Fruit fly (Drosophila melanogaster) Kc167 (cell line): ENCODE data around the gene Ino80.

Experiments used
- Myc ChIP-seq: fragments of >200 bp; optimal IDR thresholded peaks from 2 replicates; lab custom pipeline; 2017; ENCODE audit warnings: missing external identifiers
- Sin3A ChIP-seq: fragments of >200 bp; optimal IDR thresholded peaks from 2 replicates; lab custom pipeline; 2018; ENCODE audit warnings: missing external identifiers
- h ChIP-seq: fragments of >200 bp; optimal IDR thresholded peaks from 3 replicates; lab custom pipeline; 2018; ENCODE audit warnings: missing external identifiers
- insv ChIP-seq: fragments of >200 bp; optimal IDR thresholded peaks from 3 replicates; lab custom pipeline; 2018; ENCODE audit warnings: missing external identifiers
- psq ChIP-seq: fragments of >200 bp; optimal IDR thresholded peaks from 2 replicates; lab custom pipeline; 2017; ENCODE audit warnings: missing external identifiers
- ttk ChIP-seq: sonication (Bioruptor generic); optimal IDR thresholded peaks from 2 replicates; lab custom pipeline; 2017; ENCODE audit warnings: missing external identifiers

The Ino80 gene

DNA sequence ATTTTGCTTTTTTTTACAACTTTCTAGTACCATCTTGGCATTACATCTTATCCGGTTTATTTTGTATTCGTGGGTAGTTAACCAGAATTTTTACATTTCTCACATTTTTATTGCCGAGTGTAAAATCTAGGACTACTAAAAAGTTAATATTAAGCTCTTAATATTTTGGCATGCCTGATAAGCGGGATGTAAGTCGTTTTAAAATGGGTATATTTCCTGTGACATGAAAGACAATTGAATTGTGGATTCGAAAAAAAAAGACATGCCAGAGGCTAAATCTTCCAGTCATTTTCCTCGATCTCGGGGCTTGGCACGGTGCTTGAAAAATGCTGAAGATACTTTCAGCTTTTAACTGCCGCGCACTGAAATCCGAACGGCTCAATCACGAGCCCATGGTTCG lies 25.8 kb downstream of the Ino80 start, which contains the start of gene CG31245:
CG31245 (minus strand) TSS at position 101 of the 400 bp plus-strand sequence.
- TF ChIP-seq psq (lab: Kevin White, UChicago) = no peak
- no peak for TF ChIP-seq Sin3A (lab: Kevin White, UChicago)
- no peak for TF ChIP-seq ttk (lab: Kevin White, UChicago)
- no peak for TF ChIP-seq insv (lab: Kevin White, UChicago)
- TF ChIP-seq Myc = no peak
- no peak for TF ChIP-seq h (lab: Kevin White, UChicago)

DNA sequence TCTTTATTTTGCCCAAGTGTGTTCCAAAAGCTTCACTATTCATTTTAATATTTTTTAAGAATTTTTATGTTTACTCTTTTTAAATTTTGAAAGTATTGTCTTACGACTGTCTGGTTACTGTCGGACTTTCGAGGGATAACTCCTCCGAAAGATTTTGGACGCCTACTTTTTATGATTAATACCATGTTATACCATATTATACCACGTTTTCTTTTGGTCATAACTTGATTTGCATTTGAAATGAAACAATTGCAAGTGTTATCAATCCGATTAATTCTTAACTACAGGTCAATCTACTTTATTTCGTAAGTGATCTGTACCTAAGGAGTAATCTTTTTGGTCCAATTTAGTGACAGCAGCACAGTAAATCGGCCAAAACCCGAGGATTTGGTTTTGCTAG lies 27.0 kb downstream of the Ino80 start, which contains the start of gene CG31404:
CG31404 (minus strand) TSS at position 101 of the 400 bp plus-strand sequence.
- TF ChIP-seq Sin3A (lab: Kevin White, UChicago) (no peak), Myc (no peak), h (lab: Kevin White, UChicago) (no peak)

DNA sequence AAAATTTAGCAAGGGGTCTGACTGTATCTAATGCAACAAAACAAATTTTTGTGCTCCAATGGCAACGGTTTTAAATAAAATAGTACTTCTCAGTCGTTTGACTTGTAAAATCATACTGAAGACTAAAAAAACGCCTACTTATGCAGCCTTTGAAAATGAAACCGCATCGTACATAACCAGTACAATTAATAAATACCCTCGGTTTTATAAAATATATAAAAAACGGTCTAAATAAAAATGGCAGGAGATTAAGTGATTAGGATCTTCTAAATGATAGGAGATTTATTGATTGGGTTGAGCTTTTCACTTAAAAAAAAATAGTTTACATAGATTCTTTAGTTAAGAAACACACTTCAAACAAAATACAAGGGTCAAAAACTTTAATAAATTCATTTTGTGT lies 28.3 kb downstream of the Ino80 start, which contains the start of gene CG3581:
CG3581 (minus strand) TSS at position 101 of the 400 bp plus-strand sequence.
- TF ChIP-seq insv (lab: Kevin White, UChicago) (no peak), h (lab: Kevin White, UChicago) (no peak), Sin3A (lab: Kevin White, UChicago) (no peak), psq (lab: Kevin White, UChicago) (no peak), ttk (lab: Kevin White, UChicago) (no peak), Myc (no peak)

DNA sequence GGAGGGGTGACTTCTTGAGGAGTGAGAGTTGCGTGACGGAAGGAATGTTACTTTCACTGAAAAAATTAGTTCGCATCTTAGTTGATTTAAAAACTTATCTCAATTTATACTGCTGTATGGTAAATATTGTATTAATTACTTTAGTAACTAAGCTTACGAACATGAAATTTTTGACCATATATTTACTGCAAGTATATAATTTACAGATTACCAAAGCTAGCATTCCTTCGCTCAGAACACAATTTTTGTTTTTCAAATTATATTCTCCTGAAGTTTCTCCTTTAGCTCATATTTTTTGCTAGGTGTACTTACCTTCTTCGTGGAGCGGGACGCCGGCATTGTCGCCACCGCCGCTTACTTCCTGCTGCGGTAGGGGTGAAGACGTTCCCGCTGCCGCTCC lies 32.3 kb downstream of the Ino80 start:
- TF ChIP-seq Sin3A (lab: Kevin White, UChicago) (no peak), psq (lab: Kevin White, UChicago) (no peak), h (lab: Kevin White, UChicago) (no peak), Myc (no peak), insv (lab: Kevin White, UChicago) (no peak), ttk (lab: Kevin White, UChicago) (no peak)

DNA sequence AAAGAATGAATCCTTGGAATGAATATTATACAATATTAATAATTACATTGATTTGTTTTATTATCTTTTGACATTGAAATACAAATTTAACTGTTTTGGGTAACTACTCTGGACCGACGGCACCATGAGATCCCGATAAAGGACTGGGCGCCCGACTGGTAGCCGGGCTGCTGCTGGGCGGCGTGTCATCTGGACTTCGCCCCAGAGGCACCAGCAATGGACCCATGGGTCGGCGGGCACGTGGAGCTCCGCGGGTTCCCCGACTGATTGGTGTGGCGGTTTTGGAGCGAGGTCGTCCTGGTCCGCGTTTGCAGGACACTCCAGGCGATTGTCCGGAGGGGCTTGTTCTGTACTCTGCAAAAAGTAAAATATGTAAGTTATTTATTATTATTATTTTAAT lies 33.9 kb downstream of the Ino80 start:
- TF ChIP-seq psq (lab: Kevin White, UChicago) (no peak), Myc (no peak), h (lab: Kevin White, UChicago) (no peak)

DNA sequence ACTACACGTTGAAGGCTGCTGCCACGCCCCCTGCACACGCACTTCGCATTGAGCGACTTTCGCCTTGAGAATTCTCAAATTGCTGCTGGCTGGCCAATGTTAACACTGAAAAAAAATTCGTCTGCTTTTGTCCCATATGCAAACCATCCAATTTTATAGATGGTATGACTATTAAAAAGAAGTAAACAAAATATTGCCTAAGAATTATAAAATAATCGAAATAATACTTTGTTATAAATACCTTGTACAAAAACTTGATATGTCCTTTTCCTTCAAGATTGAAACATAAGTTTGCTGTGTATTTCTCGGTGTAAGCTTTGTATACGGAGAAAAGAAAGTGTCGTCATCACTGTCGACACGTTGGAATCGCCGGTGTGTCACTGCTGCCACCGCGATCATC lies 40.1 kb downstream of the Ino80 start:
- TF ChIP-seq ttk (lab: Kevin White, UChicago) (no peak), h (lab: Kevin White, UChicago) (no peak), insv (lab: Kevin White, UChicago) (no peak), Sin3A (lab: Kevin White, UChicago) (no peak), psq (lab: Kevin White, UChicago) (no peak), Myc (no peak)

DNA sequence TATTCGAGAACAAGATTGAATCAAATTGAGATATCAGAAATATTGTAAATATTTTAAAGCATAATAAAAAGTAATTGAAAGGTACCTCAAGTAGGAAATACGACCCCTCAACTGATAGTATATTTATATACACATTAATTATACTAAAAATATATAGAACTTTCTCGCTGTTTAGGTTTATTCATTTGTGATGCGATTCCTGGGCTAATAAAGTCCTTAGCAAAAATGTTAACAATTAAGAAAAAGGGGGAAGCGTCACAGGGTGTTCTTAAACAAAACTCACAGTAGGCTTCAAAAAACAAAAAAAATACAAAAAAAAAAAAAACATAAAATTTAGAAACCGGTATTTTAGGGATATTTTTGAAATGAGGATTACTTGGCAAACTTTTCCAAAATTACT lies 49.2 kb downstream of the Ino80 start, which contains the start of gene CG43203:
CG43203 (plus strand) TSS at position 301 of the 400 bp plus-strand sequence.
- no peak for TF ChIP-seq psq (lab: Kevin White, UChicago)
- no peak for TF ChIP-seq ttk (lab: Kevin White, UChicago)
- TF ChIP-seq h (lab: Kevin White, UChicago) = no peak
- no peak for TF ChIP-seq insv (lab: Kevin White, UChicago)
- no peak for TF ChIP-seq Myc
- TF ChIP-seq Sin3A (lab: Kevin White, UChicago) = no peak

DNA sequence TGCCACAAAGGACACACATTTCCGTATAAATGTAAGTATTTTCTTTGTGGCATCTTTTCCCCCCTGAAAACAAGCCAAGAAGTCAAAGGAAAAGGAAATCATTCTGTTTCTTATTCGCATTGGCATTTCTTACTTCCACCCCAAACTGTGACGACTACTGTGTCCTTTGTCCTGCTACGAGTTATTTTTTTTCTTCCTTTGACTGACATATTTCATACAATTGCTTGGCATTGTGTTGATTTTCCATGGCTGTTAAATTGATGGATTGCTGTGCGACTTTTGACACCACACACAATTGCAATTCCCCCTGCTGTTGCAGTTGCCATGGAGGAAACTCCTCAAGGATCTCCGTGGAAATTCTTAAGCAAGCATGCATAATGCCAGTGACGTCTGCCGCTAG lies 50.8 kb downstream of the Ino80 start:
- no peak for TF ChIP-seq insv (lab: Kevin White, UChicago)
- TF ChIP-seq Myc = no peak

DNA sequence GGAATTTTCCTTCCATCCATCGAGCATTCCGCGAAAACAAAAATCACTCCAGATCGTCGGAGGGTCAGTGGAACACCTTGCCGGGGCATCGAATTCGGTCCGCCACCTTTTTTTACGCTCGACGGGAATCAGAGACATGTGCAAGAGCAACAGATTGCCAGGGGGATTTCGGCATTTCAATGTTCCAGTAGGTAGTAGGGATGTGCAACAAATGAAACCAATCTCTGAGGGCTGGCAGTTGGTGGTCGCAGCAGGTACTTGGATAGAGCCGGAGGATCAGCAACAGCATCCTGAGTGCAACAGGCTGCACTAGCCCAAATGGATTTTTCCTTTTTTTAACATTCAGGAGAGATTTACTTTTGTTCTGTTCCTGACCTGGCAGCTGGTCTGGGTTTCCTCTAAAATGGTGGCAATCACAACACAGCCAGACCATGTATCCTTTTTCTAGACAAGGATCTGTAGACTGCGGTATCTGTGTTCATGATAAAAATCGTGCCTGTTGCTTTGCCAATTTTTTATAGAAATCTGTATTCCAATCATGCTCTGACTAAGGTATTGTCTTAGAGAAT lies 52.5 kb downstream of the Ino80 start:
- TF ChIP-seq ttk (lab: Kevin White, UChicago) (no peak), psq (lab: Kevin White, UChicago) (no peak)

DNA sequence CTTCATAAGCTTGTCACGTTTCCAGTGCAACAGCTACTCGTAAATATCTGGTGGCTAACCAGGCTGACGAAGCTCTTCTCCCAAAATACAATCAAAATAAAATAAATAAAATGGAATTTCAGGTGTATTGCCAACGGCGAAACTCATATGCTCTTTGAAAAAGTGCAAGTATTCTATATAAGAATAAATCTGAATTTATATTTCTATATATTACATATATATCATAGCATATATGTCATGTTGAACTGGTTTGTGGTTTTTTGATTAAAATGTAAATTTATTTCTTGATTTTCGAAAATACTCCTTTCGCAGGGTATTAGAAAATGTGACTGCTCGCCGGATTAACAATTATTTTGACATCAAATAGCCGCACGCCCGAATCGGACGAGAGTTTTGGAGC lies 55.3 kb downstream of the Ino80 start:
- TF ChIP-seq h (lab: Kevin White, UChicago) (no peak), psq (lab: Kevin White, UChicago) (no peak), insv (lab: Kevin White, UChicago) (no peak), Sin3A (lab: Kevin White, UChicago) (no peak), ttk (lab: Kevin White, UChicago) (no peak), Myc (no peak)

DNA sequence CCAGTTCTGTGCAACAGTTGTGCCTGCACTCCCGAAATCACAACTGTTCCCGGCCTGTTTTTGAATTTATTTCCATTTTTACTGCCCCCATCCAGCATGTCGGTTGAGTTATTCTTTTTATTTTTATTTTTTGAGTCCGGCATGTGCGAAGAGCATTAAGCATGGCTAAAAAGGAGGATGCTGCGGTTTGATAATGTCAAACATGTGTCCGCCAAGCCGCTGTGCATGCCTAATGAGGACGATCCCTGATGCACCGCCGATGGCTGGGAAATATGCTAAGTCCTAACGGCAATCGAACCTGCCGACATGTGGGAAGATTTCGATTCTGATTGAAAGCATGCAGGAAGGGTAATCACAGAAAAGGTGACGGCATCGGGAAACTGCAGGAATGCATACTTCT lies 56.4 kb downstream of the Ino80 start:
- TF ChIP-seq Myc = no peak
- TF ChIP-seq psq (lab: Kevin White, UChicago) = no peak
- TF ChIP-seq h (lab: Kevin White, UChicago) = no peak
- TF ChIP-seq insv (lab: Kevin White, UChicago) = no peak
- TF ChIP-seq ttk (lab: Kevin White, UChicago) = no peak
- TF ChIP-seq Sin3A (lab: Kevin White, UChicago) = no peak

DNA sequence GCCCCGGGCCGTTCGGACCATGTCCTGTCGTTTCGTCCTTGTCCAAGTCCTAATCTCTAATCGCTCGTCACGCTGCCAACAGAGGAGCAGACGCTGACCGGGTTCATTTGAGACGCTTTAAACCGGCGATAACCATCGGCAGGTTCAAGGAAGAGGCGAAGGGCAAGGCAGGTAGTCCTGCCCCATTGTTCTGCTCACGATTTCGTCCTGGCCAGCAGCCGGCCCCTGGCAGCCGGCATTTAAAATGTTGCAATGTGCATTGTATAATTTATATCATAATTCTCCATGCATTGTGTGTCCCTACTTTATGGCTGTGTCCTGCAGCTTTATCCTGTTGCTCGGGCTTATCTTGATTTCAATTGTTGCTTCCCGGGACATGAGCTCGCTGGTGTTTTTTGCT lies 57.7 kb downstream of the Ino80 start:
- TF ChIP-seq psq (lab: Kevin White, UChicago) (no peak), Myc (no peak), h (lab: Kevin White, UChicago) (no peak), insv (lab: Kevin White, UChicago) (no peak), ttk (lab: Kevin White, UChicago) (no peak), Sin3A (lab: Kevin White, UChicago) (no peak)
